Worm (Caenorhabditis elegans) whole organism, mixed stage, embryonic: ENCODE measurements around the gene F08G2.8.

Source experiments
- M03D4.4 ChIP-seq: sonication (generic microtip); optimal IDR thresholded peaks from 2 replicates; lab custom pipeline; 2017; ENCODE audit warnings: mild to moderate bottlenecking, missing genetic modification characterization, missing compliant biosample characterization
- bed-3 ChIP-seq: fragments of 200-800 bp; sonication (Bioruptor generic); optimal IDR thresholded peaks from 3 replicates; lab custom pipeline; 2018; ENCODE audit warnings: mild to moderate bottlenecking, missing genetic modification characterization, moderate library complexity, missing compliant biosample characterization
- blmp-1 ChIP-seq: fragments of 150-350 bp; optimal IDR thresholded peaks from 2 replicates; lab custom pipeline; 2014; ENCODE audit warnings: missing biosample characterization, missing genetic modification characterization
- ceh-39 ChIP-seq: fragments of 150-350 bp; optimal IDR thresholded peaks from 2 replicates; lab custom pipeline; 2014; ENCODE audit warnings: missing biosample characterization, missing genetic modification characterization
- ceh-43 ChIP-seq: fragments of 200-800 bp; sonication (Bioruptor generic); optimal IDR thresholded peaks from 2 replicates; lab custom pipeline; 2018; ENCODE audit warnings: mild to moderate bottlenecking, missing genetic modification characterization, moderate library complexity, missing compliant biosample characterization
- ceh-83 ChIP-seq: fragments of 200-800 bp; sonication (Bioruptor generic); optimal IDR thresholded peaks from 2 replicates; lab custom pipeline; 2018; ENCODE audit warnings: mild to moderate bottlenecking, missing genetic modification characterization, missing compliant biosample characterization
- ces-1 ChIP-seq: fragments of 150-350 bp; optimal IDR thresholded peaks from 2 replicates; lab custom pipeline; 2014; ENCODE audit warnings: missing biosample characterization, missing genetic modification reagents, missing genetic modification characterization
- cnd-1 ChIP-seq: fragments of 200-800 bp; sonication (Bioruptor generic); optimal IDR thresholded peaks from 2 replicates; lab custom pipeline; 2018; ENCODE audit warnings: mild to moderate bottlenecking, missing genetic modification characterization, missing compliant biosample characterization
- drap-1 ChIP-seq: fragments of 200-800 bp; sonication (Bioruptor generic); optimal IDR thresholded peaks from 3 replicates; lab custom pipeline; 2018; ENCODE audit warnings: mild to moderate bottlenecking, missing genetic modification characterization, missing compliant biosample characterization
- elt-1 ChIP-seq: sonication (generic microtip); optimal IDR thresholded peaks from 2 replicates; lab custom pipeline; 2017; ENCODE audit warnings: missing genetic modification characterization, mild to moderate bottlenecking, missing compliant biosample characterization, antibody characterized with exemption, moderate library complexity, borderline replicate concordance; ENCODE audit not compliant: insufficient read depth
- elt-3 ChIP-seq: fragments of 150-350 bp; optimal IDR thresholded peaks from 2 replicates; lab custom pipeline; 2014; ENCODE audit warnings: missing biosample characterization, missing genetic modification characterization
- flh-1 ChIP-seq: fragments of 200-800 bp; sonication (Bioruptor generic); optimal IDR thresholded peaks from 2 replicates; lab custom pipeline; 2018; ENCODE audit warnings: mild to moderate bottlenecking, missing genetic modification characterization, moderate library complexity, missing compliant biosample characterization
- ham-2 ChIP-seq: fragments of 200-800 bp; sonication (Bioruptor generic); optimal IDR thresholded peaks from 2 replicates; lab custom pipeline; 2018; ENCODE audit warnings: mild to moderate bottlenecking, missing genetic modification characterization, missing compliant biosample characterization
- hlh-1 ChIP-seq: fragments of 150-350 bp; optimal IDR thresholded peaks from 2 replicates; lab custom pipeline; 2014; ENCODE audit warnings: missing biosample characterization, missing genetic modification reagents, missing genetic modification characterization
- lin-13 ChIP-seq: fragments of 150-350 bp; optimal IDR thresholded peaks from 2 replicates; lab custom pipeline; 2014; ENCODE audit warnings: missing biosample characterization, missing genetic modification characterization
- lsy-2 ChIP-seq: fragments of 150-350 bp; optimal IDR thresholded peaks from 2 replicates; lab custom pipeline; 2014; ENCODE audit warnings: missing biosample characterization, missing genetic modification characterization
- mab-5 ChIP-seq: fragments of 150-350 bp; optimal IDR thresholded peaks from 2 replicates; lab custom pipeline; 2014; ENCODE audit warnings: missing biosample characterization, missing genetic modification characterization
- mep-1 ChIP-seq: fragments of 150-350 bp; optimal IDR thresholded peaks from 2 replicates; lab custom pipeline; 2017; ENCODE audit warnings: missing biosample characterization, missing genetic modification reagents, missing genetic modification characterization, inconsistent platforms
- mls-2 ChIP-seq: sonication (generic microtip); optimal IDR thresholded peaks from 2 replicates; lab custom pipeline; 2016; ENCODE audit warnings: mild to moderate bottlenecking, missing genetic modification characterization, moderate library complexity, missing compliant biosample characterization
- nhr-12 ChIP-seq: fragments of 150-350 bp; optimal IDR thresholded peaks from 2 replicates; lab custom pipeline; 2014; ENCODE audit warnings: missing biosample characterization, missing genetic modification characterization
- nhr-28 ChIP-seq: fragments of 150-350 bp; optimal IDR thresholded peaks from 2 replicates; lab custom pipeline; 2014; ENCODE audit warnings: missing biosample characterization, missing genetic modification characterization
- nhr-76 ChIP-seq: sonication (generic microtip); optimal IDR thresholded peaks from 2 replicates; lab custom pipeline; 2017; ENCODE audit warnings: missing biosample characterization, missing genetic modification characterization
- pha-4 ChIP-seq: fragments of 150-350 bp; optimal IDR thresholded peaks from 2 replicates; lab custom pipeline; 2018; ENCODE audit warnings: missing biosample characterization, missing genetic modification reagents, missing genetic modification characterization
- sem-2 ChIP-seq: fragments of 200-800 bp; sonication (Bioruptor generic); optimal IDR thresholded peaks from 2 replicates; lab custom pipeline; 2018; ENCODE audit warnings: mild to moderate bottlenecking, missing genetic modification characterization, missing compliant biosample characterization
- snpc-4 ChIP-seq: fragments of 150-350 bp; optimal IDR thresholded peaks from 2 replicates; lab custom pipeline; 2014; ENCODE audit warnings: missing biosample characterization, missing genetic modification characterization
- tbx-8 ChIP-seq: fragments of 200-800 bp; sonication (Bioruptor generic); optimal IDR thresholded peaks from 2 replicates; lab custom pipeline; 2018; ENCODE audit warnings: mild to moderate bottlenecking, missing genetic modification characterization, moderate library complexity, missing compliant biosample characterization
- unc-120 ChIP-seq: sonication (generic microtip); optimal IDR thresholded peaks from 2 replicates; lab custom pipeline; 2017; ENCODE audit warnings: missing genetic modification characterization, missing compliant biosample characterization; ENCODE audit not compliant: poor library complexity, severe bottlenecking
- unc-39 ChIP-seq: fragments of 150-350 bp; optimal IDR thresholded peaks from 2 replicates; lab custom pipeline; 2014; ENCODE audit warnings: missing biosample characterization, missing genetic modification characterization
- unc-62 ChIP-seq: fragments of 150-350 bp; optimal IDR thresholded peaks from 2 replicates; lab custom pipeline; 2014; ENCODE audit warnings: missing biosample characterization, missing genetic modification reagents, missing genetic modification characterization
- ztf-11 ChIP-seq: fragments of 150-350 bp; optimal IDR thresholded peaks from 2 replicates; lab custom pipeline; 2014; ENCODE audit warnings: missing biosample characterization, missing genetic modification characterization

F08G2.8 gene

ce11 chrII:13852004-13852403, at the start of gene F08G2.8:
TSS of gene F08G2.8 (plus strand) at chrII:13852304.
- TF ChIP-seq cnd-1 (tag; lab: Kevin White, UChicago) (no peak), pha-4 (tag; lab: Kevin White, UChicago) (no peak), nhr-12 (no peak), elt-3 (no peak), tbx-8 (GFP tag; lab: Kevin White, UChicago) (no peak), nhr-28 (tag; lab: Kevin White, UChicago) (no peak), unc-39 (no peak), mep-1 (tag; lab: Kevin White, UChicago) (no peak), ham-2 (GFP tag; lab: Kevin White, UChicago) (no peak), unc-62 (GFP tag; lab: Kevin White, UChicago) (no peak), nhr-76 (tag; lab: Kevin White, UChicago) (no peak), bed-3 (GFP tag; lab: Kevin White, UChicago) (no peak), lsy-2 (tag; lab: Kevin White, UChicago) (no peak), mls-2 (tag; lab: Kevin White, UChicago) (no peak)

- no peak for TF ChIP-seq nhr-12
- no peak for TF ChIP-seq flh-1 (GFP tag; lab: Kevin White, UChicago)
- no peak for TF ChIP-seq bed-3 (GFP tag; lab: Kevin White, UChicago)
- TF ChIP-seq mep-1 (tag; lab: Kevin White, UChicago): no peak
- no peak for TF ChIP-seq ces-1
- no peak for TF ChIP-seq elt-1 (tag; lab: Kevin White, UChicago)
- TF ChIP-seq unc-120 (tag; lab: Kevin White, UChicago): no peak
- TF ChIP-seq ceh-83 (GFP tag; lab: Kevin White, UChicago): no peak
- no peak for TF ChIP-seq unc-39
- TF ChIP-seq ceh-43: no peak
- TF ChIP-seq lin-13: no peak
- TF ChIP-seq tbx-8 (GFP tag; lab: Kevin White, UChicago): no peak
Measured at ce11 chrII:13806269-13806668, 45.8 kb upstream of the F08G2.8 start.

ce11 chrII:13812335-13812734, 39.8 kb upstream of the F08G2.8 start:
- TF ChIP-seq ces-1: peak; percentile 45
- no peak for TF ChIP-seq pha-4 (tag; lab: Kevin White, UChicago)
- TF ChIP-seq unc-39: no peak
- no peak for TF ChIP-seq ztf-11 (tag; lab: Kevin White, UChicago)
- no peak for TF ChIP-seq M03D4.4 (tag; lab: Kevin White, UChicago)
- no peak for TF ChIP-seq nhr-76 (tag; lab: Kevin White, UChicago)
- no peak for TF ChIP-seq elt-1 (tag; lab: Kevin White, UChicago)

- TF ChIP-seq elt-1 (tag; lab: Kevin White, UChicago): no peak
- TF ChIP-seq ces-1: peak; percentile 69
Measured at ce11 chrII:13813413-13813812, 38.7 kb upstream of the F08G2.8 start.

- TF ChIP-seq ces-1 (no peak), blmp-1 (no peak), cnd-1 (tag; lab: Kevin White, UChicago) (no peak), mab-5 (no peak), tbx-8 (GFP tag; lab: Kevin White, UChicago) (no peak), ham-2 (GFP tag; lab: Kevin White, UChicago) (no peak), mls-2 (tag; lab: Kevin White, UChicago) (no peak), snpc-4 (tag; lab: Kevin White, UChicago) (no peak), pha-4 (tag; lab: Kevin White, UChicago) (no peak)
Measured at ce11 chrII:13813950-13814349, 38.2 kb upstream of the F08G2.8 start.

ce11 chrII:13815513-13815912, 36.6 kb upstream of the F08G2.8 start:
- TF ChIP-seq pha-4 (tag; lab: Kevin White, UChicago) (no peak), ces-1 (no peak), ztf-11 (tag; lab: Kevin White, UChicago) (no peak), nhr-28 (tag; lab: Kevin White, UChicago) (no peak), ceh-43 (no peak), mls-2 (tag; lab: Kevin White, UChicago) (no peak), ham-2 (GFP tag; lab: Kevin White, UChicago) (no peak), nhr-12 (no peak), bed-3 (GFP tag; lab: Kevin White, UChicago) (no peak), drap-1 (GFP tag; lab: Kevin White, UChicago) (no peak), ceh-39 (tag; lab: Kevin White, UChicago) (no peak), sem-2 (GFP tag; lab: Kevin White, UChicago) (no peak), snpc-4 (tag; lab: Kevin White, UChicago) (no peak), unc-120 (tag; lab: Kevin White, UChicago) (no peak), lsy-2 (tag; lab: Kevin White, UChicago) (no peak), flh-1 (GFP tag; lab: Kevin White, UChicago) (no peak), hlh-1 (tag; lab: Kevin White, UChicago) (no peak)
